Worm (Caenorhabditis elegans) whole organism, L4 larva: Measurements from ENCODE around the gene C37C3.10.

Experiments
- D1046.2 ChIP-seq: fragments of 200-800 bp; sonication (Bioruptor generic); IDR thresholded peaks from 2 replicates; pipeline ENCODE4 v1.3.6; 2022; ENCODE audit warnings: missing genetic modification characterization, missing compliant biosample characterization
- F44E2.7 ChIP-seq: fragments of 200-800 bp; sonication (Bioruptor generic); IDR thresholded peaks from 2 replicates; pipeline ENCODE4 v2.1.2; 2022; ENCODE audit warnings: missing genetic modification characterization, missing compliant biosample characterization
- R02D3.7 ChIP-seq: fragments of 150-350 bp; sonication (generic microtip); optimal IDR thresholded peaks from 3 replicates; lab custom pipeline; 2014; ENCODE audit warnings: missing biosample characterization, missing genetic modification characterization
- T20F7.1 ChIP-seq: fragments of 200-800 bp; sonication (Bioruptor generic); optimal IDR thresholded peaks from 2 replicates; lab custom pipeline; 2018; ENCODE audit warnings: mild to moderate bottlenecking, missing genetic modification characterization, missing compliant biosample characterization
- Y105C5A.15 ChIP-seq: fragments of 200-800 bp; sonication (Bioruptor generic); IDR thresholded peaks from 2 replicates; pipeline ENCODE4 v1.3.6; 2022; ENCODE audit warnings: missing genetic modification characterization, missing compliant biosample characterization
- aly-2 ChIP-seq: sonication (generic microtip); optimal IDR thresholded peaks from 2 replicates; lab custom pipeline; 2018; ENCODE audit warnings: missing biosample characterization, missing genetic modification characterization
- attf-4 ChIP-seq: sonication (generic microtip); optimal IDR thresholded peaks from 3 replicates; lab custom pipeline; 2017; ENCODE audit warnings: missing biosample characterization, missing genetic modification characterization
- ceh-32 ChIP-seq: sonication (generic microtip); optimal IDR thresholded peaks from 2 replicates; lab custom pipeline; 2016; ENCODE audit warnings: mild to moderate bottlenecking, missing genetic modification characterization, missing compliant biosample characterization; ENCODE audit not compliant: poor library complexity
- ceh-44 ChIP-seq: fragments of 200-800 bp; sonication (Bioruptor generic); IDR thresholded peaks from 2 replicates; pipeline ENCODE4 v1.3.6; 2022; ENCODE audit warnings: missing genetic modification reagents, missing genetic modification characterization, missing compliant biosample characterization
- ces-1 ChIP-seq: fragments of 150-350 bp; sonication (generic microtip); optimal IDR thresholded peaks from 4 replicates; lab custom pipeline; 2014; ENCODE audit warnings: missing biosample characterization, missing genetic modification reagents, missing genetic modification characterization
- cey-2 ChIP-seq: sonication (generic microtip); optimal IDR thresholded peaks from 3 replicates; lab custom pipeline; 2017; ENCODE audit warnings: missing genetic modification characterization, mild to moderate bottlenecking, missing compliant biosample characterization, antibody characterized with exemption, borderline replicate concordance; ENCODE audit not compliant: insufficient read depth
- ctbp-1 ChIP-seq: fragments of 200-800 bp; sonication (Bioruptor generic); IDR thresholded peaks from 2 replicates; pipeline ENCODE4 v1.3.6; 2022; ENCODE audit warnings: missing genetic modification reagents, missing genetic modification characterization, missing compliant biosample characterization
- daf-12 ChIP-seq: fragments of 150-350 bp; optimal IDR thresholded peaks from 2 replicates; lab custom pipeline; 2014; ENCODE audit warnings: missing biosample characterization, missing genetic modification reagents, missing genetic modification characterization
- daf-16 ChIP-seq, 3 experiments: sonication (generic microtip); optimal IDR thresholded peaks; 2 replicates each; lab custom pipeline; 2016 to 2017; ENCODE audit warnings: missing genetic modification characterization in 3 of 3, missing genetic modification reagents in 3 of 3, mild to moderate bottlenecking in 2 of 3, missing compliant biosample characterization in 2 of 3, missing biosample characterization in 1 of 3, moderate library complexity in 1 of 3
- daf-19 ChIP-seq: fragments of 200-800 bp; sonication (Bioruptor generic); conservative IDR thresholded peaks from 2 replicates; pipeline ENCODE4 v1.3.6; 2022; ENCODE audit warnings: missing genetic modification characterization, missing compliant biosample characterization
- dpl-1 ChIP-seq: fragments of 150-350 bp; optimal IDR thresholded peaks from 2 replicates; lab custom pipeline; 2014; ENCODE audit warnings: missing biosample characterization, missing genetic modification reagents, missing genetic modification characterization
- egl-27 ChIP-seq: sonication (generic microtip); optimal IDR thresholded peaks from 3 replicates; lab custom pipeline; 2017; ENCODE audit warnings: missing biosample characterization, missing genetic modification reagents, missing genetic modification characterization
- fkh-10 ChIP-seq: fragments of 150-350 bp; optimal IDR thresholded peaks from 2 replicates; lab custom pipeline; 2014; ENCODE audit warnings: missing biosample characterization, missing genetic modification reagents, missing genetic modification characterization
- lim-7 ChIP-seq: fragments of 200-800 bp; sonication (Bioruptor generic); IDR thresholded peaks from 2 replicates; pipeline ENCODE4 v1.3.6; 2022; ENCODE audit warnings: missing genetic modification characterization, missing compliant biosample characterization
- lsy-2 ChIP-seq, 2 experiments: fragments of 150-350 bp in 1 of 2; sonication (generic microtip) in 1 of 2; optimal IDR thresholded peaks; 2 replicates each; lab custom pipeline; 2014 to 2017; ENCODE audit warnings: missing biosample characterization in 2 of 2, missing genetic modification characterization in 2 of 2
- mep-1 ChIP-seq: fragments of 150-350 bp; sonication (generic microtip); optimal IDR thresholded peaks from 3 replicates; lab custom pipeline; 2014; ENCODE audit warnings: missing biosample characterization, missing genetic modification characterization
- nhr-102 ChIP-seq: sonication (generic microtip); optimal IDR thresholded peaks from 2 replicates; lab custom pipeline; 2016; ENCODE audit warnings: mild to moderate bottlenecking, missing genetic modification characterization, moderate library complexity, missing compliant biosample characterization
- nhr-237 ChIP-seq: sonication (generic microtip); optimal IDR thresholded peaks from 2 replicates; lab custom pipeline; 2017; ENCODE audit warnings: missing biosample characterization, missing genetic modification characterization
- nhr-28 ChIP-seq: fragments of 150-350 bp; optimal IDR thresholded peaks from 2 replicates; lab custom pipeline; 2014; ENCODE audit warnings: missing biosample characterization, missing genetic modification characterization
- nhr-76 ChIP-seq: fragments of 150-350 bp; optimal IDR thresholded peaks from 2 replicates; lab custom pipeline; 2014; ENCODE audit warnings: missing biosample characterization, missing genetic modification characterization
- set-16 ChIP-seq: fragments of 200-800 bp; sonication (Bioruptor generic); IDR thresholded peaks from 2 replicates; pipeline ENCODE4 v1.3.6; 2022; ENCODE audit warnings: missing genetic modification reagents, missing genetic modification characterization, missing compliant biosample characterization
- skn-1 ChIP-seq: fragments of 150-350 bp; optimal IDR thresholded peaks from 2 replicates; lab custom pipeline; 2014; ENCODE audit warnings: missing biosample characterization, missing genetic modification characterization
- unc-39 ChIP-seq: sonication (generic microtip); optimal IDR thresholded peaks from 2 replicates; lab custom pipeline; 2017; ENCODE audit warnings: missing biosample characterization, missing genetic modification characterization
- unc-62 ChIP-seq, 3 experiments: fragments of 150-350 bp in 1 of 3; sonication (generic microtip); optimal IDR thresholded peaks in 2 of 3; peaks in 1 of 3; 1 replicate in 1 of 3; 2 replicates in 2 of 3; lab custom pipeline; 2014 to 2017; ENCODE audit warnings: missing biosample characterization in 3 of 3, missing genetic modification characterization in 3 of 3, missing genetic modification reagents in 3 of 3, missing genotype in 1 of 3
- zfp-2 ChIP-seq: sonication (generic microtip); optimal IDR thresholded peaks from 2 replicates; lab custom pipeline; 2016; ENCODE audit warnings: mild to moderate bottlenecking, missing genetic modification characterization, missing compliant biosample characterization
- ztf-11 ChIP-seq: fragments of 150-350 bp; optimal IDR thresholded peaks from 2 replicates; lab custom pipeline; 2014; ENCODE audit warnings: missing biosample characterization, missing genetic modification characterization

The C37C3.10 gene

DNA sequence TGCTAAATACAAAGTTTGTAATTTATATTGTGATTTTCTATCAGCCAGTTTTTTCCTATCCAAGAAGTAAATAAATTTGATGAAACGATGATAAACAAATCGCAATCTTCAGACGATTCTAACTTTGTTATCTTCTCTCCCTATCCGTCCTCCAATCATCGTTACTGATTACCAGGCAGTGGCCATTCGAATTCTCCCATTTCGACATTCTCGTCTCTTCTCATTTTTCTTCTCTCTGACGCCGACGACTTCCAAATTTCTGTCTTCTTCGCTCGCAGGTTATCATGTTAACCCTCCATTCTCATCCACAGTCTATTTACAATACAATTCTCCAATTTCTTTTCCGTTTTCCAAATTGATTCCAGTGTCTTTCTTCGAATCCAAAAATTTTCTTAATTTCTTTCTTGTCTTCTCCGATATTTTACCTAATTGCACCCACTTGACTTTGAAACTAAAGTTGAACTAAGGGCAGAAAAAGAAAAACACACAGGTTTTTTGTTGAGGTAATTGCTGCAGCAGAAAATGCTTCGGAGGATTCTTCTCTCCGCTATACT lies 15.6 kb upstream of the C37C3.10 start, which contains the start of gene F40A3.2:
Gene F40A3.2, plus strand, starts transcription at position 504 of the 554 bp plus-strand sequence.
- TF ChIP-seq aly-2 (tag; lab: Kevin White, UChicago) (no peak), T20F7.1 (GFP tag; lab: Kevin White, UChicago) (no peak), unc-62 (GFP tag; optimal IDR thresholded peaks at IDR 0.05 in 1 of 2; lab: Kevin White, UChicago) (no peak), unc-62 (tag; optimal IDR thresholded peaks at IDR 0.05; lab: Kevin White, UChicago) (no peak), daf-12 (tag; lab: Kevin White, UChicago) (no peak), unc-39 (no peak), skn-1 (no peak), egl-27 (tag; lab: Kevin White, UChicago) (no peak), nhr-237 (no peak), D1046.2 (GFP tag; lab: Robert Waterston, UW) (no peak), cey-2 (tag; lab: Kevin White, UChicago) (no peak), lim-7 (GFP tag; lab: Robert Waterston, UW) (no peak), set-16 (GFP tag; lab: Robert Waterston, UW) (no peak), ceh-44 (GFP tag; lab: Robert Waterston, UW) (no peak), nhr-102 (tag; lab: Kevin White, UChicago) (no peak), daf-19 (GFP tag; lab: Robert Waterston, UW) (no peak)

DNA sequence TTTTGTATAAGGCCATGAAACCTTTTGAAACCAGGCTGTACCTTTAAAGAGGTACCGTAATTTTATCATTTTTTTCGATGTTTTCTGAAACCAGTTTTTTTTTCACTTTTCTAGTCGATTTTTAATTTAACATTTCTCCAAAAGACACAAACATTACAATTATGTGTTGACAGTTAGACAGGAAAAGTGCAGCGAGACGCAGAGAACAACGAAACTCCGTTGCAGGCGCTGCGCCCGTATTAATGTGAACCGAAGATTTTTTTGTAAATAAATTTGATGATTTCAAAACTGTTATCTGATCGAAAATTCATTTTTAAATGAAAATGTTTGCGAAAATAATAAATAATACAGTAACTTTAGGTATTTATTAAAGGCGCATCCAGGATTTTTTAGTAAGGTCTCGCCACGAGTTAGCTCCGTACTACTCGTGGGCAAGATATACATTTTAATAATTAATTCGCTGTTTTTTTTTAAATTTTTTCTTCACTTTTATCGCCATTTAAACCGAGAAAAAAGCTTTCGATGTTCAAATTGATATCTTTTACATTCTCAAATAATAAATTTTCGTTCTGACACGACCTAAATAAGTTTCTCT lies 14.1 kb upstream of the C37C3.10 start, which contains the start of gene F40A3.3:
Gene F40A3.3, plus strand, starts transcription at position 564 of the 595 bp plus-strand sequence.
- TF ChIP-seq egl-27 (tag; lab: Kevin White, UChicago) (no peak), nhr-28 (peak; percentile 15), lsy-2 (tag; optimal IDR thresholded peaks at IDR 0.05; lab: Kevin White, UChicago) (peak in 1 of 2 experiments; percentile 24), Y105C5A.15 (GFP tag; lab: Robert Waterston, UW) (no peak), ztf-11 (no peak), nhr-76 (tag; lab: Kevin White, UChicago) (no peak), R02D3.7 (tag; lab: Kevin White, UChicago) (no peak), unc-62 (GFP tag; optimal IDR thresholded peaks at IDR 0.05 in 1 of 2; lab: Kevin White, UChicago) (peak in 1 of 2 experiments; percentile 2), unc-62 (tag; optimal IDR thresholded peaks at IDR 0.05; lab: Kevin White, UChicago) (no peak), zfp-2 (tag; lab: Kevin White, UChicago) (no peak), attf-4 (tag; lab: Kevin White, UChicago) (no peak), mep-1 (tag; lab: Kevin White, UChicago) (peak; percentile 4), unc-39 (no peak), nhr-102 (tag; lab: Kevin White, UChicago) (no peak), daf-16 (GFP tag; optimal IDR thresholded peaks at IDR 0.05; lab: Kevin White, UChicago) (no peak), daf-16 (tag; optimal IDR thresholded peaks at IDR 0.05; lab: Kevin White, UChicago) (peak; percentile 90), F44E2.7 (GFP tag; lab: Robert Waterston, UW) (no peak)

DNA sequence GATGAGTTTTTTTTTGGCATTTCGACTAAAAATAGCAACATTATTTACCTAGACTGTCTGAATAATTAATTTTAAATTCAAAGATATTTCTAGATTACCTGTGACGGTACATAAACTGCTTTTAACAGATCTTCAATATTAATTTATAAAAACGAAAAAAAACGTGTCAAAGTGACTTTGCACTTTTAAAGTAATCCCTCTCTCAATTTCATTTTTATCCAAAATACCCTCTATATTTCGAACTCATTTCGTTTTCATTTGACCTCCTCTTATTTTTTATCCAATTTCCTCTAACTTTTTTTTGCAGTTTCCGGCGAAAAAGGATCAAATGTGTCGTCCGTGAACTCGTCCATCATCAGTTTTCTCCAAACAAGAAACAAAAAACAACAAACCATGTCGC lies 12.6 kb upstream of the C37C3.10 start, which contains the start of gene F40A3.4:
Gene F40A3.4, plus strand, starts transcription at position 301 of the 400 bp plus-strand sequence.
- no peak for TF ChIP-seq ceh-32 (tag; lab: Kevin White, UChicago)
- no peak for TF ChIP-seq ctbp-1

DNA sequence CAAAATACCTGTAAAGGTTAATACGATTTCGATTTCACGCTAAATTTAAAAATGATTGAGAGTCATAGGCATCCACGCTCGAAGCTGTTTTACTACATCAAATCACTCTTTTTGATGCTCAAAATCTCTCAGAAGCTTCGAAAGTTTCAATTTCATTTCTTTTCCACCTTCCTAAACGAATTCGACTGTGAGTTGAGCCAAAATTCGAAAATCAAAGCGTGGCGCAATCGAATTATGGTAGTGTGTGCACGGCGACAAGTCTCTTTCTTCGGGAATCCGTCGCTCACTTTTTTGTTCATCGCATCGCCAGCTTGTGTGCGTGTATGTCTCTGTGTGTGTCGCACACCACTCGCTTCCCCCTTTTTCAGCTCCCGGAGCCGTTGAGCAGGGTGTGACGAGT lies 10.1 kb upstream of the C37C3.10 start:
- TF ChIP-seq ces-1 (peak; percentile 65), D1046.2 (GFP tag; lab: Robert Waterston, UW) (no peak), ctbp-1 (0 out of 2 replicates have a peak, but pooled peaks have one; percentile 16), dpl-1 (GFP tag; lab: Kevin White, UChicago) (no peak), fkh-10 (GFP tag; lab: Kevin White, UChicago) (peak; percentile 55)
